Fruit fly (Drosophila melanogaster): ENCODE measurements around the gene Eig71Ea.

Gene Eig71Ea

DNA sequence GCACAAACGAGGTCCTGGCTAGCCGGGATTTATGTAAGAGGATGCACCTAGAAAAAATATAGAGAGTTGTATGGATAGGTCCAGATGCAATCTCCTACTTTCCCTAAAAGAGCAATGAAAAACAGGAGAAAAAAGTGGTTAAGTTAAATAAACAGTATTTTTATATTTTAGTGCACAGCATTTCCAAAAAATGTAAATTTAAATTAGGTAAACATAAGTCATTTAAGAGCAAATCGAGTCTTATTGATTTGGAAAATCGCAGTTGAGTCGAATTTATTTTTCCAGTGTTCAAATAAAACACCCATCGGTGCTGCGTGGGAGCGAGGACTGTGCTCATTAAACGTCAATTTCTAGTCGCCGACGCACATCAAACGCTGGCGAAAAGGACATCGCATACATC, 16.3 kb upstream of the Eig71Ea start:
- TF ChIP-seq Blimp-1 (GFP tag; optimal IDR thresholded peaks at IDR 0.05) (no peak), Eip93F (GFP tag; optimal IDR thresholded peaks at IDR 0.05) (no peak), fd85E (GFP tag; optimal IDR thresholded peaks at IDR 0.05) (no peak), cyc (GFP tag; optimal IDR thresholded peaks at IDR 0.05) (no peak), lz (GFP tag; optimal IDR thresholded peaks at IDR 0.05) (no peak), Hr38 (GFP tag; optimal IDR thresholded peaks at IDR 0.05) (no peak), Ets21C (GFP tag; optimal IDR thresholded peaks at IDR 0.05) (no peak)

DNA sequence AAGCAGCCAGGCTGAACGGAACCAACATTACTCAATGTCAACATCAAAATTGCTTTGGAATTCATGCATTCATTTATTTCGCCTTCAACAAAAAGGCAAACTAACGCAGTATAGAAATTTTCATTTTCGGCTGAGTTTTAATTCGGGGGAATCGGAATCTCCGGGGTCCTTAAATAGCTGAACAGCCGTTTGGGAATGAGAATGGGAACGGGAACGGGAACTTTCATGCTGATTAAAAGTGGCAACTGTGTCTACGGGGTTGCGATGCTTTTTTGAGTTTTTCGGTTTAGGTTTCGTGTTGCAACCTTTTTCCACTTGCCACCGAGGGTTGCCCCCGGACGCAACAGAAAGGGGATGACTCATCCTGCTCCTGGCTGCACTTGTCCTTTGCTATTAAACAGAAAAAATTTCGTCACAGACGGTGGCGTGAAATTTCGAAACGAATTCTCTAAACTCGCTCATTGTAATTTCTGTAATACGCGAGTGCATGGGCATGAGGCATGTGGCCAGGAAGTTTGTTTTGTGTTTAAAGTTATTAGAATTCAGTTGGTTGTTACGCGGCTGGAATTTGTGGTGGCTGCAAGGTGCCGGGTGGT, 14.8 kb upstream of the Eig71Ea start:
- TF ChIP-seq CG11294 (GFP tag; IDR thresholded peaks at IDR 0.05), result no peak
- no peak for TF ChIP-seq acj6 (GFP tag; optimal IDR thresholded peaks at IDR 0.05)
- no peak for TF ChIP-seq CG32006 (GFP tag; optimal IDR thresholded peaks at IDR 0.05)

DNA sequence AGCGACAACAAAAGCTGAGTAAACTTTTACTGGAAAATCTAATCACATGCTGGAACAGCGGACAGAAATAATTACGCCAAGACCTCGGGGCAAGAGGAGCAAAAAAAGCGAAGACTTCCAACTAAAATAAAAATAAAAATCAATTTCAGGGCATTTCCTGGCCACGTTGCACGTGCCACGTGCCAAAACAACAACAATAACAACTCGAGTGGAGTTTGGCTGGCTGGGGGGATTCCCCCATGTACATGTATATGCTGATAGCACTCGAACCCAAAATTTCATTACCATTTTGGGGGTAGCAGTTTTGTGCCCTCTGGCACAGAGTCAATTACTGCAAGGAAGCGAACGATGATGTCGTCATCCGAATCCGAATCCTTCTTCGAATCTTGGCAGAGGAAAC, 13.0 kb upstream of the Eig71Ea start:
- no peak for TF ChIP-seq CG7368 (GFP tag; optimal IDR thresholded peaks at IDR 0.05)
- TF ChIP-seq eg (GFP tag; IDR thresholded peaks at IDR 0.05), result no peak
- TF ChIP-seq lz (GFP tag; optimal IDR thresholded peaks at IDR 0.05), result no peak
- TF ChIP-seq achi (GFP tag; optimal IDR thresholded peaks at IDR 0.05), result no peak
- TF ChIP-seq CG31627 (GFP tag; optimal IDR thresholded peaks at IDR 0.05), result no peak
- TF ChIP-seq CG6163 (GFP tag; IDR thresholded peaks at IDR 0.05), result no peak
- TF ChIP-seq CG16779 (tag; optimal IDR thresholded peaks at IDR 0.05), result no peak
- TF ChIP-seq net (GFP tag; optimal IDR thresholded peaks at IDR 0.05), result no peak
- no peak for TF ChIP-seq CG11762 (GFP tag; optimal IDR thresholded peaks at IDR 0.05; ENCODE audit: insufficient read depth)
- TF ChIP-seq CG4318 (GFP tag; optimal IDR thresholded peaks at IDR 0.05), result no peak

- TF ChIP-seq Sox14 (GFP tag; optimal IDR thresholded peaks at IDR 0.05) (no peak), OdsH (GFP tag; optimal IDR thresholded peaks at IDR 0.05) (no peak), CG15336 (GFP tag; IDR thresholded peaks at IDR 0.05) (no peak)
These were observed 12.1 kb upstream of the Eig71Ea start, which contains the start of gene CG43082 for dm6 chr3L:15661567-15661966. Gene CG43082, plus strand, starts transcription at chr3L:15661867.

- TF ChIP-seq CG6163 (GFP tag; IDR thresholded peaks at IDR 0.05), result no peak
- no peak for TF ChIP-seq acj6 (GFP tag; optimal IDR thresholded peaks at IDR 0.05)
- TF ChIP-seq CG32006 (GFP tag; optimal IDR thresholded peaks at IDR 0.05), result no peak
- TF ChIP-seq CG31627 (GFP tag; optimal IDR thresholded peaks at IDR 0.05), result no peak
- no peak for TF ChIP-seq CG4318 (GFP tag; optimal IDR thresholded peaks at IDR 0.05)
- TF ChIP-seq fd59A (GFP tag; optimal IDR thresholded peaks at IDR 0.05), result no peak
- TF ChIP-seq CG34406 (GFP tag; optimal IDR thresholded peaks at IDR 0.05), result no peak
- no peak for TF ChIP-seq eg (GFP tag; IDR thresholded peaks at IDR 0.05)
- no peak for TF ChIP-seq Sox102F (GFP tag; optimal IDR thresholded peaks at IDR 0.05)
- TF ChIP-seq CG9139 (GFP tag; optimal IDR thresholded peaks at IDR 0.05), result no peak
- no peak for TF ChIP-seq Ets96B (tag; optimal IDR thresholded peaks at IDR 0.05)
- TF ChIP-seq Hr39 (GFP tag; optimal IDR thresholded peaks at IDR 0.05), result no peak
These were observed 11.5 kb upstream of the Eig71Ea start, which contains the start of the genes Eig71Ej and Eig71Ek for dm6 chr3L:15660915-15661314. Gene Eig71Ej, minus strand, starts transcription at chr3L:15661015. Gene Eig71Ek, plus strand, starts transcription at chr3L:15661248.

DNA sequence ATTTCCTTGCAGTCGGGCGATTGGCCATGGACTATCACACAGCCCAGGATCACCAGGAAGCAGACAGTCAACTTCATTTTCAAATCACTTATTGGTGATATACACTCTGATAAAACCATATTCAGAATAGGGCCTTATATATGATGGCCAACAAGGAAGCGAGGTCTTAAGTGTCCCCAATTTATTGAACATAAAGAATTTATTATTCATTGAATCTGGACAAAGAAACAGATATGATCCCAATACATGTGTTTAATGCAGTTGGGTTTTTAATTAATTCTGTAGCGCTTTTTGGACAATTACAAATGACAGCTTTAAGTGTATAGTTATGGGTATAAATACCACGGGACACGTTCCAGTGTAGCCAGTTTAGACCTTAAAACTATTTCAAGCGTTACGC, 9.9 kb upstream of the Eig71Ea start, which contains the start of the genes Eig71Eh and Eig71Ei:
Gene Eig71Eh (minus strand): TSS at position 101 of the 400 bp plus-strand sequence.
Gene Eig71Ei (plus strand): TSS at position 367 of the 400 bp plus-strand sequence.
- no peak for TF ChIP-seq fd85E (GFP tag; optimal IDR thresholded peaks at IDR 0.05)
- TF ChIP-seq lz (GFP tag; optimal IDR thresholded peaks at IDR 0.05), result no peak
- TF ChIP-seq CG3032 (tag; optimal IDR thresholded peaks at IDR 0.05), result no peak
- TF ChIP-seq vri (GFP tag; optimal IDR thresholded peaks at IDR 0.05), result no peak
- TF ChIP-seq net (GFP tag; optimal IDR thresholded peaks at IDR 0.05), result no peak
- TF ChIP-seq achi (GFP tag; optimal IDR thresholded peaks at IDR 0.05), result no peak
- no peak for TF ChIP-seq topi (GFP tag; optimal IDR thresholded peaks at IDR 0.05)
- no peak for TF ChIP-seq dac (GFP tag; optimal IDR thresholded peaks at IDR 0.05)
- TF ChIP-seq Eip78C (GFP tag), result no peak

Measured in whole organism, prepupa.